Fruit fly (Drosophila melanogaster) whole organism, embryonic: ENCODE data around the gene Ser.

Experiments
- CG10147 ChIP-seq: fragments of 200-800 bp; sonication (Bioruptor generic); optimal IDR thresholded peaks from 2 replicates; lab custom pipeline; 2019; ENCODE audit warnings: missing biosample characterization, mild to moderate bottlenecking, missing genetic modification characterization, moderate library complexity
- CG10209 ChIP-seq: fragments of 200-800 bp; sonication (Bioruptor generic); optimal IDR thresholded peaks from 3 replicates; lab custom pipeline; 2017; ENCODE audit warnings: missing biosample characterization, mild to moderate bottlenecking, missing genetic modification characterization, missing genetic modification reagents
- CG12071 ChIP-seq: fragments of 200-800 bp; sonication (Bioruptor generic); optimal IDR thresholded peaks from 3 replicates; lab custom pipeline; 2018; ENCODE audit warnings: missing biosample characterization, mild to moderate bottlenecking, missing genetic modification characterization
- CG12769 ChIP-seq: fragments of 200-800 bp; sonication (Bioruptor generic); optimal IDR thresholded peaks from 2 replicates; lab custom pipeline; 2019; ENCODE audit warnings: missing biosample characterization, mild to moderate bottlenecking, missing genetic modification characterization, moderate library complexity
- CG14050 ChIP-seq: fragments of 200-800 bp; sonication (Bioruptor generic); IDR thresholded peaks from 3 replicates; pipeline ENCODE4 v1.3.6; 2022; ENCODE audit warnings: missing biosample characterization, missing genetic modification characterization
- CG15073 ChIP-seq: fragments of 200-800 bp; sonication (Bioruptor generic); optimal IDR thresholded peaks from 2 replicates; lab custom pipeline; 2016; ENCODE audit warnings: missing biosample characterization, missing genetic modification characterization
- CG15514 ChIP-seq: fragments of 200-800 bp; sonication (Bioruptor generic); optimal IDR thresholded peaks from 3 replicates; lab custom pipeline; 2017; ENCODE audit warnings: missing biosample characterization, missing genetic modification characterization, mild to moderate bottlenecking, moderate library complexity, missing genetic modification reagents
- CG17802 ChIP-seq: fragments of 200-800 bp; sonication (Bioruptor generic); optimal IDR thresholded peaks from 2 replicates; lab custom pipeline; 2018; ENCODE audit warnings: missing biosample characterization, mild to moderate bottlenecking, missing genetic modification characterization, moderate library complexity
- CG17829 ChIP-seq: fragments of 200-800 bp; optimal IDR thresholded peaks from 2 replicates; lab custom pipeline; 2019; ENCODE audit warnings: missing biosample characterization, mild to moderate bottlenecking, missing genetic modification characterization, moderate library complexity
- CG2129 ChIP-seq: fragments of 200-800 bp; sonication (Bioruptor generic); IDR thresholded peaks from 2 replicates; pipeline ENCODE4 v1.3.6; 2022; ENCODE audit warnings: missing biosample characterization, missing genetic modification characterization; ENCODE audit not compliant: partially characterized antibody
- CG32772 ChIP-seq: fragments of 200-800 bp; sonication (Bioruptor generic); IDR thresholded peaks from 2 replicates; pipeline ENCODE4 v1.3.6; 2022; ENCODE audit warnings: missing biosample characterization, missing genetic modification characterization
- CG7745 ChIP-seq: fragments of 200-800 bp; sonication (Bioruptor generic); optimal IDR thresholded peaks from 2 replicates; lab custom pipeline; 2018; ENCODE audit warnings: missing biosample characterization, mild to moderate bottlenecking, missing genetic modification characterization, moderate library complexity
- CG8290 ChIP-seq, 3 experiments: fragments of 200-800 bp; sonication (Bioruptor generic); optimal IDR thresholded peaks; 2 replicates each; lab custom pipeline; 2016 to 2019; ENCODE audit warnings: missing biosample characterization in 3 of 3, missing genetic modification characterization in 3 of 3, mild to moderate bottlenecking in 2 of 3, moderate library complexity in 1 of 3
- Dad ChIP-seq: fragments of 200-800 bp; sonication (Bioruptor generic); optimal IDR thresholded peaks from 3 replicates; lab custom pipeline; 2016; ENCODE audit warnings: missing biosample characterization, missing genetic modification characterization
- Deaf1 ChIP-seq: fragments of 200-800 bp; optimal IDR thresholded peaks from 3 replicates; lab custom pipeline; 2019; ENCODE audit warnings: missing biosample characterization, mild to moderate bottlenecking, missing genetic modification characterization, moderate library complexity
- HLHmδ ChIP-seq: fragments of 200-800 bp; sonication (Bioruptor generic); optimal IDR thresholded peaks from 2 replicates; lab custom pipeline; 2018; ENCODE audit warnings: missing biosample characterization, mild to moderate bottlenecking, missing genetic modification characterization, moderate library complexity
- Med ChIP-seq: fragments of 200-800 bp; sonication (Bioruptor generic); peaks from one replicate; lab custom pipeline; 2016; ENCODE audit warnings: missing biosample characterization, missing genetic modification characterization, mild to moderate bottlenecking, inconsistent platforms, moderate library complexity
- Oli ChIP-seq: fragments of 200-800 bp; sonication (Bioruptor generic); optimal IDR thresholded peaks from 2 replicates; lab custom pipeline; 2018; ENCODE audit warnings: missing biosample characterization, mild to moderate bottlenecking, missing genetic modification characterization, moderate library complexity
- PHDP ChIP-seq: fragments of 200-800 bp; sonication (Bioruptor generic); optimal IDR thresholded peaks from 3 replicates; lab custom pipeline; 2018; ENCODE audit warnings: missing biosample characterization, mild to moderate bottlenecking, missing genetic modification characterization, moderate library complexity
- Sox102F ChIP-seq: fragments of 200-800 bp; sonication (Bioruptor generic); optimal IDR thresholded peaks from 2 replicates; lab custom pipeline; 2018; ENCODE audit warnings: missing biosample characterization, mild to moderate bottlenecking, missing genetic modification characterization, moderate library complexity
- Xbp1 ChIP-seq: fragments of 200-800 bp; sonication (Bioruptor generic); optimal IDR thresholded peaks from 3 replicates; lab custom pipeline; 2016; ENCODE audit warnings: missing biosample characterization, mild to moderate bottlenecking, missing genetic modification characterization
- ac ChIP-seq: fragments of 200-800 bp; sonication (Bioruptor generic); optimal IDR thresholded peaks from 3 replicates; lab custom pipeline; 2017; ENCODE audit warnings: missing biosample characterization, mild to moderate bottlenecking, missing genetic modification characterization
- aop ChIP-seq: fragments of 200-800 bp; sonication (Bioruptor generic); IDR thresholded peaks from 2 replicates; pipeline ENCODE4 v1.3.6; 2022; ENCODE audit warnings: missing biosample characterization, missing genetic modification characterization
- ara ChIP-seq: fragments of 200-800 bp; sonication (Bioruptor generic); IDR thresholded peaks from 2 replicates; pipeline ENCODE4 v1.3.6; 2022; ENCODE audit warnings: missing biosample characterization, missing genetic modification characterization
- cas ChIP-seq: fragments of 200-800 bp; sonication (Bioruptor generic); IDR thresholded peaks from 2 replicates; pipeline ENCODE4 v1.3.6; 2022; ENCODE audit warnings: missing biosample characterization, missing genetic modification characterization
- crol ChIP-seq: fragments of 200-800 bp; sonication (Bioruptor generic); IDR thresholded peaks from 2 replicates; pipeline ENCODE4 v1.3.6; 2022; ENCODE audit warnings: missing biosample characterization, missing genetic modification characterization
- cwo ChIP-seq: fragments of 200-800 bp; sonication (Bioruptor generic); optimal IDR thresholded peaks from 3 replicates; lab custom pipeline; 2017; ENCODE audit warnings: missing biosample characterization, missing genetic modification characterization, mild to moderate bottlenecking, moderate library complexity, missing genetic modification reagents
- dmrt11E ChIP-seq: fragments of 200-800 bp; sonication (Bioruptor generic); optimal IDR thresholded peaks from 3 replicates; lab custom pipeline; 2018; ENCODE audit warnings: missing biosample characterization, mild to moderate bottlenecking, missing genetic modification characterization, moderate library complexity
- esg ChIP-seq: fragments of 200-800 bp; sonication (Bioruptor generic); conservative IDR thresholded peaks from 2 replicates; pipeline ENCODE4 v1.3.6; 2022; ENCODE audit warnings: missing biosample characterization, missing genetic modification characterization
- eve ChIP-seq, 2 experiments: fragments of >200 bp; optimal IDR thresholded peaks; 2 replicates each; lab custom pipeline; 2017; ENCODE audit warnings: missing biosample characterization in 2 of 2, missing genetic modification characterization in 2 of 2
- fd64A ChIP-seq: fragments of 200-800 bp; sonication (Bioruptor generic); optimal IDR thresholded peaks from 3 replicates; lab custom pipeline; 2018; ENCODE audit warnings: missing biosample characterization, mild to moderate bottlenecking, missing genetic modification characterization
- fru ChIP-seq: fragments of >200 bp; optimal IDR thresholded peaks from 2 replicates; lab custom pipeline; 2017
- grau ChIP-seq: fragments of 200-800 bp; optimal IDR thresholded peaks from 3 replicates; lab custom pipeline; 2019; ENCODE audit warnings: missing biosample characterization, mild to moderate bottlenecking, missing genetic modification characterization, moderate library complexity
- hth ChIP-seq: fragments of >200 bp; optimal IDR thresholded peaks from 2 replicates; lab custom pipeline; 2017; ENCODE audit warnings: inconsistent platforms
- insv ChIP-seq, 2 experiments: fragments of 200-800 bp; sonication (Bioruptor generic); optimal IDR thresholded peaks; 3 replicates each; lab custom pipeline; 2016 to 2018; ENCODE audit warnings: missing biosample characterization in 2 of 2, missing genetic modification characterization in 2 of 2
- kay ChIP-seq: fragments of 200-800 bp; sonication (Bioruptor generic); optimal IDR thresholded peaks from 2 replicates; lab custom pipeline; 2016; ENCODE audit warnings: missing biosample characterization, missing genetic modification characterization
- kni ChIP-seq: fragments of 200-800 bp; sonication (Bioruptor generic); optimal IDR thresholded peaks from 3 replicates; lab custom pipeline; 2017; ENCODE audit warnings: mild to moderate bottlenecking, missing biosample characterization, missing genetic modification reagents, missing genetic modification characterization
- lilli ChIP-seq: fragments of 200-800 bp; sonication (Bioruptor generic); optimal IDR thresholded peaks from 3 replicates; lab custom pipeline; 2016; ENCODE audit warnings: missing biosample characterization, missing genetic modification characterization
- nmo ChIP-seq: fragments of 200-800 bp; sonication (Bioruptor generic); optimal IDR thresholded peaks from 2 replicates; lab custom pipeline; 2018; ENCODE audit warnings: missing biosample characterization, mild to moderate bottlenecking, missing genetic modification characterization, moderate library complexity
- oc ChIP-seq: fragments of 200-800 bp; sonication (Bioruptor generic); optimal IDR thresholded peaks from 2 replicates; lab custom pipeline; 2018; ENCODE audit warnings: missing biosample characterization, mild to moderate bottlenecking, missing genetic modification characterization, moderate library complexity
- sd ChIP-seq: fragments of 200-800 bp; sonication (Bioruptor generic); optimal IDR thresholded peaks from 3 replicates; lab custom pipeline; 2018; ENCODE audit warnings: missing biosample characterization, mild to moderate bottlenecking, missing genetic modification characterization, moderate library complexity
- shn ChIP-seq: fragments of 200-800 bp; sonication (Bioruptor generic); optimal IDR thresholded peaks from 3 replicates; lab custom pipeline; 2016; ENCODE audit warnings: missing biosample characterization, missing genetic modification characterization
- stc ChIP-seq: fragments of 200-800 bp; sonication (Bioruptor generic); IDR thresholded peaks from 2 replicates; pipeline ENCODE4 v1.3.6; 2022; ENCODE audit warnings: missing biosample characterization, missing genetic modification characterization
- stwl ChIP-seq: fragments of 200-800 bp; sonication (Bioruptor generic); optimal IDR thresholded peaks from 3 replicates; lab custom pipeline; 2018; ENCODE audit warnings: missing biosample characterization, mild to moderate bottlenecking, missing genetic modification characterization, moderate library complexity
- tap ChIP-seq: fragments of 200-800 bp; optimal IDR thresholded peaks from 3 replicates; lab custom pipeline; 2019; ENCODE audit warnings: missing biosample characterization, mild to moderate bottlenecking, missing genetic modification characterization, moderate library complexity
- vnd ChIP-seq: fragments of 200-800 bp; sonication (Bioruptor generic); IDR thresholded peaks from 3 replicates; pipeline ENCODE4 v1.3.6; 2022; ENCODE audit warnings: missing biosample characterization, missing genetic modification characterization; ENCODE audit not compliant: partially characterized antibody
- yki ChIP-seq: fragments of >200 bp; optimal IDR thresholded peaks from 3 replicates; lab custom pipeline; 2018
- z ChIP-seq: fragments of 200-800 bp; sonication (Bioruptor generic); IDR thresholded peaks from 3 replicates; pipeline ENCODE4 v1.3.6; 2022; ENCODE audit warnings: missing biosample characterization, missing genetic modification characterization
- zen ChIP-seq: fragments of 200-800 bp; sonication (Bioruptor generic); optimal IDR thresholded peaks from 3 replicates; lab custom pipeline; 2018; ENCODE audit warnings: missing biosample characterization, mild to moderate bottlenecking, missing genetic modification characterization, moderate library complexity

Ser gene

DNA sequence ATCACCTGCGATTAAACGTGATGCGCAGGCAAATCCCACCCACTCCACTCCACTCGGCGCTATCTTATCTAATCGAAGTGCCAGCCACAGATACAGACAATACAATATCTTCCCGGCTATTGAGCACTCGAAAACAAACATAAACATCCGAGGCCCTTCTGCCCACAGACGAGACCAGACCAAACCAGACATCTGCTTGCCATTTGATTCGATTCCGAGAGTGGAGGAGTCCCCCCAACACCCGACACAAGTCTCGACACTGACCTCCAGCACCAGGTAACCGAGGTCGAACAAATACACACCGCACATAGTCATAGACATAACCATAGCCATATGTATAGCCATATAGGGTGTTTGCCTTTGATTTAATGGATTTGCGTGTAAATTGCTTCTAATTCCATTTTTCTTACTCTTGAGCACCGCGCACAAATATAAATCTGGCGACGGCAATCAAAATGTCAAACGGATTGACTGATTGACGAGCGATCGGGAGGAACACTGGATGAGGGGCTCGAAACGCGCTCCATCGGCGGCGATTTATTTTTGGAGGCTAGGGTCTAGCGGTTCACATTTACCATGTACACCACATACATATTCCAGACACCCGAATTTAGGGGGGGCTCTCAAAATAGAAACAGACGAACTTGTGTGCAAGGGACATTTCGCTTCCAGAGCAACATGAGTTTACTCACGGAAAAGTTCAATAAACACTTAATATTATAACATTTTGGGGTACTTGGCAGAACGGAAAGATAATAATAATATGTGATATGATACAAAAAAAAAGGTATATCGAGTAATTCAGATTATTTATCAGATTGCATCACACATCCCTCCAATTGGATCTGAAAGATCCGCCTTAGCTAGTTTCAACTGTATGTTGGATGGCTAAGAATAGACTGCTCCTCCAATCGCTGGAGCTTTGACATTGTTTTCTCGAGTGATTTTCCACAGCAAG lies 45.0 kb downstream of the Ser start (continued):
- TF ChIP-seq vnd (GFP tag; lab: Robert Waterston, UW) (no peak), CG32772 (GFP tag; lab: Robert Waterston, UW) (no peak), CG17829 (tag; lab: Kevin White, UChicago) (no peak), CG12769 (tag; lab: Kevin White, UChicago) (peak; percentile 89), Xbp1 (GFP tag; lab: Kevin White, UChicago) (peak; percentile 27), Deaf1 (no peak), ac (GFP tag; lab: Kevin White, UChicago) (no peak), HLHmδ (GFP tag; lab: Kevin White, UChicago) (no peak), stc (GFP tag; lab: Robert Waterston, UW) (no peak), eve (GFP tag; optimal IDR thresholded peaks at IDR 0.05; lab: Kevin White, UChicago) (peak in 1 of 2 experiments; percentile 81), cas (no peak), CG10147 (GFP tag; lab: Kevin White, UChicago) (no peak), CG7745 (tag; lab: Kevin White, UChicago) (peak; percentile 28), fru (no peak), CG15073 (GFP tag; lab: Kevin White, UChicago) (no peak), oc (tag; lab: Kevin White, UChicago) (no peak), shn (no peak), hth (peak; percentile 59), dmrt11E (tag; lab: Kevin White, UChicago) (no peak), yki (lab: Kevin White, UChicago) (no peak), CG12071 (no peak), kni (GFP tag; lab: Kevin White, UChicago) (peak; percentile 8), fd64A (GFP tag; lab: Kevin White, UChicago) (peak; percentile 31), CG2129 (no peak), cwo (GFP tag; lab: Kevin White, UChicago) (peak; percentile 57), kay (GFP tag; lab: Kevin White, UChicago) (no peak), tap (tag; lab: Kevin White, UChicago) (no peak), nmo (GFP tag; lab: Kevin White, UChicago) (no peak), CG10209 (GFP tag; lab: Kevin White, UChicago) (no peak), lilli (GFP tag; lab: Kevin White, UChicago) (no peak), sd (tag; lab: Kevin White, UChicago) (peak; percentile 56), Sox102F (GFP tag; lab: Kevin White, UChicago) (peak; percentile 28), crol (no peak), CG17802 (tag; lab: Kevin White, UChicago) (no peak), zen (no peak), CG8290 (GFP tag; optimal IDR thresholded peaks at IDR 0.05; lab: Kevin White, UChicago) (no peak), CG8290 (tag; optimal IDR thresholded peaks at IDR 0.05; lab: Kevin White, UChicago) (peak in 1 of 2 experiments; percentile 19), CG14050 (GFP tag; lab: Robert Waterston, UW) (no peak), z (no peak), CG15514 (GFP tag; lab: Kevin White, UChicago) (no peak), insv (GFP tag; optimal IDR thresholded peaks at IDR 0.05; lab: Kevin White, UChicago) (no peak), Dad (GFP tag; lab: Kevin White, UChicago) (no peak), stwl (tag; lab: Kevin White, UChicago) (no peak), ara (GFP tag; lab: Robert Waterston, UW) (no peak), aop (GFP tag; lab: Robert Waterston, UW) (no peak), esg (GFP tag; lab: Robert Waterston, UW) (no peak), Oli (tag; lab: Kevin White, UChicago) (peak; percentile 24), PHDP (tag; lab: Kevin White, UChicago) (no peak), grau (peak; percentile 92), Med (peak; percentile 60)
